Fruit fly (Drosophila melanogaster) whole organism, prepupa: Measurements from ENCODE around the gene CG34316.

Experiments
- Blimp-1 ChIP-seq: fragments of 200-800 bp; sonication (Bioruptor generic); optimal IDR thresholded peaks from 3 replicates; lab custom pipeline; 2017; ENCODE audit warnings: missing biosample characterization, missing genetic modification characterization, mild to moderate bottlenecking, moderate library complexity, missing genetic modification reagents
- CG11294 ChIP-seq: fragments of 200-800 bp; sonication (Bioruptor generic); IDR thresholded peaks from 2 replicates; pipeline ENCODE4 v1.3.6; 2022; ENCODE audit warnings: missing biosample characterization, missing genetic modification characterization
- CG7368 ChIP-seq: fragments of 200-800 bp; sonication (Bioruptor generic); optimal IDR thresholded peaks from 3 replicates; lab custom pipeline; 2016; ENCODE audit warnings: missing biosample characterization, missing genetic modification characterization
- CG8319 ChIP-seq: fragments of 200-800 bp; sonication (Bioruptor generic); optimal IDR thresholded peaks from 3 replicates; lab custom pipeline; 2016; ENCODE audit warnings: missing biosample characterization, missing genetic modification characterization
- CG8632 ChIP-seq: fragments of 200-800 bp; sonication (Bioruptor generic); optimal IDR thresholded peaks from 3 replicates; lab custom pipeline; 2016; ENCODE audit warnings: missing biosample characterization, missing genetic modification characterization
- Hr38 ChIP-seq: sonication (Bioruptor generic); optimal IDR thresholded peaks from 2 replicates; lab custom pipeline; 2016; ENCODE audit warnings: missing biosample characterization, missing genetic modification characterization
- Hr4 ChIP-seq: fragments of 200-800 bp; sonication (Bioruptor generic); optimal IDR thresholded peaks from 3 replicates; lab custom pipeline; 2016; ENCODE audit warnings: missing biosample characterization, missing genetic modification characterization
- Lpt ChIP-seq: fragments of 200-800 bp; sonication (Bioruptor generic); optimal IDR thresholded peaks from 3 replicates; lab custom pipeline; 2016; ENCODE audit warnings: missing biosample characterization, missing genetic modification characterization
- achi ChIP-seq: fragments of 200-800 bp; sonication (Bioruptor generic); optimal IDR thresholded peaks from 3 replicates; lab custom pipeline; 2016; ENCODE audit warnings: missing biosample characterization, missing genetic modification characterization
- salr ChIP-seq, 2 experiments: fragments of 200-800 bp; sonication (Bioruptor generic); optimal IDR thresholded peaks; 3 replicates each; lab custom pipeline; 2016 to 2018; ENCODE audit warnings: missing biosample characterization in 2 of 2, missing genetic modification characterization in 2 of 2, mild to moderate bottlenecking in 1 of 2

dm6 chr3R:15243046-15243356 lies 12.6 kb downstream of the CG34316 start:
- TF ChIP-seq CG8319 (GFP tag; lab: Kevin White, UChicago) (no peak), Blimp-1 (GFP tag; lab: Kevin White, UChicago) (no peak), Hr4 (no peak), CG8632 (GFP tag; lab: Kevin White, UChicago) (no peak), CG11294 (GFP tag; lab: Robert Waterston, UW) (no peak), Hr38 (GFP tag; lab: Kevin White, UChicago) (no peak), achi (GFP tag; lab: Kevin White, UChicago) (no peak), salr (GFP tag; optimal IDR thresholded peaks at IDR 0.05; lab: Kevin White, UChicago) (no peak), CG7368 (no peak), Lpt (GFP tag; lab: Kevin White, UChicago) (no peak)
